Worm (Caenorhabditis elegans): ENCODE data around the gene F38B2.2.

DNA sequence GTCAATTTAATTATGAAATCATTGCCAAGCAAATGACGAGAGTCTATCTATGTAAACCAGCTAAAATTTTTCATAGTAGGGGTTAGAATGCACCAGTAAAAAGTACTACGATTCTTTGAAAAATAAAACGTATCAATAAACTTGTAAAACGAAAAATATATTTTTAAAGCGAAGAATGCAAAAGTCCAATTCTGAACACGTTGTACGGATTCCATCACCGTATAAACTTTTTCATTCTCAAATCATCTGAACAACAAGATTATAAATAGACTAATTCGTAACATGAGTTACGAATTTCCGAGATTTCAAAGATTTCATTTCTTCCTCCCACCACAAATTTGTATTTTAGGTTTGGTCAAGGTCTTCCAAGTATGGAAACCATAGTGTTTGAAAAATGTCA lies 37.6 kb upstream of the F38B2.2 start, which contains the start of gene nlp-57:
- no peak for TF ChIP-seq nhr-77 (tag; optimal IDR thresholded peaks at IDR 0.05)
- TF ChIP-seq lin-35 (GFP tag; optimal IDR thresholded peaks at IDR 0.05) = no peak
- no peak for TF ChIP-seq lin-15B (tag; optimal IDR thresholded peaks at IDR 0.05)
- TF ChIP-seq egl-27 (tag; optimal IDR thresholded peaks at IDR 0.05) = no peak
